Worm (Caenorhabditis elegans): Measurements from ENCODE around the gene C17A2.3.

C17A2.3 gene

ce11 chrII:3808104-3808503 lies 35.3 kb upstream of the C17A2.3 start, which contains the start of gene F54D10.5:
F54D10.5 (minus strand) TSS chrII:3808177.
- TF ChIP-seq pax-1 (tag; optimal IDR thresholded peaks at IDR 0.05) (peak; percentile 30), mec-3 (tag; optimal IDR thresholded peaks at IDR 0.05; ENCODE audit: borderline replicate concordance) (no peak), ceh-45 (GFP tag; IDR thresholded peaks at IDR 0.05) (no peak), pros-1 (tag; optimal IDR thresholded peaks at IDR 0.05) (no peak), odd-2 (tag; optimal IDR thresholded peaks at IDR 0.05) (no peak), ceh-9 (tag; optimal IDR thresholded peaks at IDR 0.05) (no peak), ceh-48 (tag; optimal IDR thresholded peaks at IDR 0.05) (no peak), ceh-14 (tag; optimal IDR thresholded peaks at IDR 0.05) (no peak), ref-2 (tag; optimal IDR thresholded peaks at IDR 0.05) (no peak), dmd-4 (tag; optimal IDR thresholded peaks at IDR 0.05; ENCODE audit: borderline replicate concordance) (no peak), K02D7.2 (tag; optimal IDR thresholded peaks at IDR 0.05) (peak; percentile 45), C08G9.2 (tag; optimal IDR thresholded peaks at IDR 0.05) (no peak), ceh-31 (tag; optimal IDR thresholded peaks at IDR 0.05) (peak; percentile 53), unc-86 (tag; optimal IDR thresholded peaks at IDR 0.05) (peak; percentile 45), fax-1 (tag; optimal IDR thresholded peaks at IDR 0.05) (no peak), unc-3 (GFP tag; conservative IDR thresholded peaks at IDR 0.05) (no peak), unc-3 (tag; optimal IDR thresholded peaks at IDR 0.05) (no peak), pha-4 (tag; optimal IDR thresholded peaks at IDR 0.05) (no peak), eyg-1 (tag; optimal IDR thresholded peaks at IDR 0.05) (no peak), ceh-6 (GFP tag; optimal IDR thresholded peaks at IDR 0.05) (no peak), C38D4.7 (GFP tag; optimal IDR thresholded peaks at IDR 0.05) (no peak), ceh-2 (tag; optimal IDR thresholded peaks at IDR 0.05) (no peak), unc-42 (tag; optimal IDR thresholded peaks at IDR 0.05) (peak; percentile 6), pha-2 (tag; optimal IDR thresholded peaks at IDR 0.05) (no peak), dve-1 (tag; optimal IDR thresholded peaks at IDR 0.05) (no peak), ets-4 (tag; optimal IDR thresholded peaks at IDR 0.05) (no peak), ceh-34 (tag; optimal IDR thresholded peaks at IDR 0.05) (no peak), pag-3 (tag; optimal IDR thresholded peaks at IDR 0.05; ENCODE audit: borderline replicate concordance) (no peak), nhr-232 (tag; optimal IDR thresholded peaks at IDR 0.05) (no peak), hlh-6 (tag; optimal IDR thresholded peaks at IDR 0.05) (no peak), fkh-10 (GFP tag; optimal IDR thresholded peaks at IDR 0.05) (no peak), sox-2 (GFP tag; IDR thresholded peaks at IDR 0.05) (no peak), che-1 (tag; optimal IDR thresholded peaks at IDR 0.05) (no peak), F13H6.1 (tag; optimal IDR thresholded peaks at IDR 0.05) (no peak), lim-6 (tag; optimal IDR thresholded peaks at IDR 0.05) (no peak), ama-1 (optimal IDR thresholded peaks at IDR 0.05) (no peak), hlh-13 (GFP tag; optimal IDR thresholded peaks at IDR 0.05) (no peak), hlh-30 (tag; optimal IDR thresholded peaks at IDR 0.05; ENCODE audit: insufficient read depth) (no peak), madf-2 (tag; optimal IDR thresholded peaks at IDR 0.05) (no peak), hlh-8 (tag; optimal IDR thresholded peaks at IDR 0.05) (no peak), K09A11.1 (tag; optimal IDR thresholded peaks at IDR 0.05; ENCODE audit: insufficient read depth) (peak; percentile 32), ceh-22 (tag; optimal IDR thresholded peaks at IDR 0.05) (no peak), hlh-15 (tag; optimal IDR thresholded peaks at IDR 0.05) (no peak), tbx-2 (tag; optimal IDR thresholded peaks at IDR 0.05) (peak; percentile 74), ztf-16 (tag; optimal IDR thresholded peaks at IDR 0.05) (no peak), sdc-2 (tag; optimal IDR thresholded peaks at IDR 0.05) (no peak), elt-4 (tag; optimal IDR thresholded peaks at IDR 0.05) (no peak), ttx-3 (tag; optimal IDR thresholded peaks at IDR 0.05) (peak; percentile 36), zip-5 (tag; optimal IDR thresholded peaks at IDR 0.05) (no peak), npax-4 (tag; optimal IDR thresholded peaks at IDR 0.05) (no peak), elt-2 (tag; optimal IDR thresholded peaks at IDR 0.05) (peak; percentile 78), sox-4 (tag; optimal IDR thresholded peaks at IDR 0.05) (peak; percentile 4), nfya-1 (tag; optimal IDR thresholded peaks at IDR 0.05) (peak; percentile 70), nhr-11 (tag; optimal IDR thresholded peaks at IDR 0.05) (no peak), rnt-1 (tag; optimal IDR thresholded peaks at IDR 0.05) (no peak)

Data from whole organism, late embryonic.